Worm (Caenorhabditis elegans): Measurements from ENCODE around the gene let-92.

DNA sequence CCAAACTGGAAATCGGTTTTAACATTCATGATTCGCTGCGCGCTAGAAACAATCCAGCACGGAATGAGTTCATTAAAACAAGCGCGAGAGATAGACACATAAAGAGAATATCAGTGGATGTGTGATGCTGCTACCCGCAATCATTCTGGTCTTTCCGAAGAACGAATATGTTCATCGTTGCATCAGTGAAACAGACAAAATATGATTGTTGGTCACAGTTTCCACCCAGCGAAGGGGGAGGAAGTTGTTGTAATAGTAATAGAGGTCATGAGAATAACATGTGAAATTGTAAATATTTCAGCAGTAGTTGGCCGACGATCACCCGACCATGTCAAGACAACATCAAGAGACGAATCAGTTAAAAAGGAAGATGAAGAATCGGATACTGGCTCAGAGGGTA is 43.0 kb downstream of the let-92 start:
- TF ChIP-seq skn-1 (tag; optimal IDR thresholded peaks at IDR 0.05) (no peak), nhr-237 (tag; optimal IDR thresholded peaks at IDR 0.05) (no peak), ama-1 (optimal IDR thresholded peaks at IDR 0.05) (no peak), nhr-6 (tag; optimal IDR thresholded peaks at IDR 0.05) (no peak), unc-55 (GFP tag; optimal IDR thresholded peaks at IDR 0.05) (no peak), lin-39 (tag; optimal IDR thresholded peaks at IDR 0.05) (no peak), nhr-11 (tag; optimal IDR thresholded peaks at IDR 0.05) (no peak), mab-5 (tag; optimal IDR thresholded peaks at IDR 0.05) (no peak), snpc-4 (tag; optimal IDR thresholded peaks at IDR 0.05) (no peak), nhr-23 (tag; optimal IDR thresholded peaks at IDR 0.05) (no peak), ZK546.5 (tag; optimal IDR thresholded peaks at IDR 0.05) (no peak), ceh-82 (tag; optimal IDR thresholded peaks at IDR 0.05) (no peak)
